Fruit fly (Drosophila melanogaster) whole organism: ENCODE measurements around the gene atms.

ENCODE experiments used
- CG8478 ChIP-seq: fragments of >200 bp; optimal IDR thresholded peaks from 2 replicates; lab custom pipeline; 2018; ENCODE audit warnings: inconsistent platforms
- Dll ChIP-seq: fragments of >200 bp; optimal IDR thresholded peaks from 2 replicates; lab custom pipeline; 2017
- EcR ChIP-seq, 2 experiments: fragments of >200 bp; optimal IDR thresholded peaks; 2 replicates each; lab custom pipeline; 2017; ENCODE audit warnings: missing biosample characterization in 2 of 2, missing genetic modification characterization in 2 of 2, missing genetic modification reagents in 2 of 2
- pan ChIP-seq: fragments of >200 bp; optimal IDR thresholded peaks from 2 replicates; lab custom pipeline; 2017
- psq ChIP-seq: fragments of >200 bp; optimal IDR thresholded peaks from 2 replicates; lab custom pipeline; 2017
- usp ChIP-seq: fragments of >200 bp; optimal IDR thresholded peaks from 2 replicates; lab custom pipeline; 2017; ENCODE audit warnings: missing biosample characterization, missing genetic modification characterization, mixed read lengths

- TF ChIP-seq usp (GFP tag; lab: Kevin White, UChicago) (no peak), CG8478 (no peak), psq (lab: Kevin White, UChicago) (no peak), EcR (GFP tag; optimal IDR thresholded peaks at IDR 0.05; lab: Kevin White, UChicago) (no peak), pan (lab: Kevin White, UChicago) (no peak), Dll (lab: Kevin White, UChicago) (no peak)
Observed at dm6 chr3R:4771319-4771718, 21.5 kb downstream of the atms start.
